Worm (Caenorhabditis elegans): ENCODE results near the gene W06G6.15.
"Not testable (repeated sequence)": the region's sequence is repeated elsewhere in the genome, so short reads cannot be mapped to it uniquely, and the experiment has no call there.

- TF ChIP-seq nhr-28 (tag; optimal IDR thresholded peaks at IDR 0.05); zip-11 (GFP tag; IDR thresholded peaks at IDR 0.05); pha-4 (GFP tag; IDR thresholded peaks at IDR 0.05); pha-4 (tag; optimal IDR thresholded peaks at IDR 0.05); lin-39 (tag; optimal IDR thresholded peaks at IDR 0.05); R02D3.7 (tag; optimal IDR thresholded peaks at IDR 0.05); fos-1 (tag; optimal IDR thresholded peaks at IDR 0.05); nhr-10 (tag; optimal IDR thresholded peaks at IDR 0.05); egl-27 (tag; optimal IDR thresholded peaks at IDR 0.05); nhr-76 (tag; optimal IDR thresholded peaks at IDR 0.05); ceh-28 (tag; optimal IDR thresholded peaks at IDR 0.05); nhr-237 (tag; optimal IDR thresholded peaks at IDR 0.05); nhr-41 (GFP tag; IDR thresholded peaks at IDR 0.05): not testable (repeated sequence)
Measured at ce11 chrV:16649200-16649599, 5.1 kb upstream of the W06G6.15 start, which contains the start of gene W06G6.11.

Data from whole organism, L4 larva.